Worm (Caenorhabditis elegans): ENCODE results near the gene grl-31.

DNA sequence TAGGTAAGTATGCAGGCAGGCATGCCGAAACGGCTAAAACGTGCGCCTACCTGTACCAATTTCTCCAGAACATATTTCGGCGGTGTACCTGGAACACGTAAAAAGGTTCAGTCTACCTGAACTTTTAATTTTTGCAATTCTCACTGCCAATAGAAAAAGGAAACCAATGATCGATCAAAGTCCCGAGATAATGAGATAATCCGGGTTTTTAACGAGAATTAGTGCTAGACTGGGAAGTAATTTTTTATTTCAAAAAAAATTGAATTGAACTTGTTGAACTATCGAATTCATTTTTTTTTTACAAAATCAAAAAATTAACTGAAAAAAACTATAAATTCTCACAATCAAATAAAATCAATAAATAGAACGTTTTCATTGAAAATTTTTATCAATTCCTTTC, 43.0 kb upstream of the grl-31 start, which contains the start of gene T22F3.7:
- no peak for TF ChIP-seq tbx-37 (GFP tag; conservative IDR thresholded peaks at IDR 0.05)
- TF ChIP-seq ama-1 (optimal IDR thresholded peaks at IDR 0.05) = no peak
- no peak for TF ChIP-seq sea-1 (GFP tag; conservative IDR thresholded peaks at IDR 0.05)
- TF ChIP-seq B0310.2 (tag; optimal IDR thresholded peaks at IDR 0.05) = no peak
- TF ChIP-seq F13C5.2 (tag; optimal IDR thresholded peaks at IDR 0.05) = no peak
- no peak for TF ChIP-seq ceh-13 (GFP tag; optimal IDR thresholded peaks at IDR 0.05)
- no peak for TF ChIP-seq flt-1 (GFP tag; IDR thresholded peaks at IDR 0.05)
- TF ChIP-seq scrt-1 (GFP tag; IDR thresholded peaks at IDR 0.05) = no peak
- TF ChIP-seq tra-4 (tag; optimal IDR thresholded peaks at IDR 0.05) = no peak
- no peak for TF ChIP-seq hmg-4 (GFP tag; optimal IDR thresholded peaks at IDR 0.05)
- TF ChIP-seq pes-1 (GFP tag; IDR thresholded peaks at IDR 0.05) = no peak
- TF ChIP-seq hmbx-1 (tag; optimal IDR thresholded peaks at IDR 0.05) = no peak
